Fruit fly (Drosophila melanogaster): Measurements from ENCODE around the gene CG3349.

The CG3349 gene

dm6 chr3L:15023192-15023591, 43.8 kb downstream of the CG3349 start, which contains the start of gene CG32148:
TSS of gene CG32148 (plus strand) at chr3L:15023492.
- TF ChIP-seq CG10348 (GFP tag; IDR thresholded peaks at IDR 0.05) (no peak), CG12605 (GFP tag; IDR thresholded peaks at IDR 0.05) (no peak), CG34367 (tag; optimal IDR thresholded peaks at IDR 0.05) (no peak), CG32121 (GFP tag; IDR thresholded peaks at IDR 0.05) (no peak), CG15710 (tag; optimal IDR thresholded peaks at IDR 0.05) (no peak), Pif1A (GFP tag; optimal IDR thresholded peaks at IDR 0.05) (no peak)

dm6 chr3L:15031773-15032172, 52.4 kb downstream of the CG3349 start:
- TF ChIP-seq CG4496 (GFP tag; IDR thresholded peaks at IDR 0.05): no peak
- TF ChIP-seq CG34367 (tag; optimal IDR thresholded peaks at IDR 0.05): no peak
- TF ChIP-seq rn (GFP tag; IDR thresholded peaks at IDR 0.05): no peak
